In the genomic region with DNA sequence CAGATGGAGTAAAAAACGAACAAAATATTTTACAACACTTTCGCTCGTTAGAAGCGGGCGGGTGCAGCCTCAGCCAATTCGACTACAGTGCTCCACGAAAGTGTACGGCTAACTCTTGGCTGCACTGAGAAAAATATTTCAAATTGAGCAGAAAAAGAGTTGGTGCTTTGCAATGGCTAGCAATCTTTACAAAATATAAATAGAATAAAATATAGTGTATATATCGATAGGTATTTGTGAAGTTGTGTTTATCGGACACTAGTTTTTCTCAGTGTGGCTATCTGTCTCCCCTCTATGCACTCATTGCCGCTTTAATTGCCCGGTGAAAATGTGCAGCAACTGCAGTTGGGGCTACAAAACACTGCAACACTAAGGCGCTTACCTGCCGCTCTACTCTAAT, we compare ENCODE assay signal across 1 fruit fly cellular context.
TF ChIP-seq lines count a peak whose summit lies in the region.

No protein-coding gene starts in this region.

TF ChIP-seq in whole organism, embryonic, 481 proteins besides CTCF, POLR2A, EP300 and RAD21 (continued from another document and continues in another):
- TF ChIP-seq MESR4 (GFP tag; optimal IDR thresholded peaks at IDR 0.05; lab: Kevin White, UChicago) (no peak), sqz (GFP tag; optimal IDR thresholded peaks at IDR 0.05; lab: Kevin White, UChicago) (no peak), CG11504 (tag; optimal IDR thresholded peaks at IDR 0.05; lab: Kevin White, UChicago) (peak; percentile 75), CG6254 (GFP tag; optimal IDR thresholded peaks at IDR 0.05; lab: Kevin White, UChicago) (no peak), CG9932 (GFP tag; IDR thresholded peaks at IDR 0.05; lab: Robert Waterston, UW) (no peak), Ptx1 (GFP tag; IDR thresholded peaks at IDR 0.05; lab: Robert Waterston, UW) (peak; percentile 61), CG12299 (tag; optimal IDR thresholded peaks at IDR 0.05; lab: Kevin White, UChicago) (no peak), Nf-YB (GFP tag; optimal IDR thresholded peaks at IDR 0.05; lab: Kevin White, UChicago) (no peak), CG18476 (GFP tag; optimal IDR thresholded peaks at IDR 0.05; lab: Kevin White, UChicago) (peak; percentile 19), cad (GFP tag; optimal IDR thresholded peaks at IDR 0.05; lab: Kevin White, UChicago) (no peak), grau (tag; optimal IDR thresholded peaks at IDR 0.05; lab: Kevin White, UChicago) (peak; percentile 57), Aef1 (GFP tag; IDR thresholded peaks at IDR 0.05; lab: Robert Waterston, UW) (peak; percentile 40; the same call in 1 of the 3 replicates), bsh (GFP tag; optimal IDR thresholded peaks at IDR 0.05; lab: Kevin White, UChicago) (peak in 1 of 2 experiments; percentile 85), seq (GFP tag; IDR thresholded peaks at IDR 0.05; lab: Robert Waterston, UW) (no peak), Neu2 (GFP tag; optimal IDR thresholded peaks at IDR 0.05; lab: Kevin White, UChicago; ENCODE audit: borderline replicate concordance) (no peak), Dip2 (GFP tag; IDR thresholded peaks at IDR 0.05; lab: Robert Waterston, UW) (no peak), Spps (tag; optimal IDR thresholded peaks at IDR 0.05; lab: Kevin White, UChicago) (no peak), CrebB (tag; optimal IDR thresholded peaks at IDR 0.05; lab: Kevin White, UChicago) (no peak), lilli (GFP tag; optimal IDR thresholded peaks at IDR 0.05; lab: Kevin White, UChicago) (no peak), shn (GFP tag; optimal IDR thresholded peaks at IDR 0.05; lab: Kevin White, UChicago) (no peak), CG6765 (GFP tag; optimal IDR thresholded peaks at IDR 0.05; lab: Kevin White, UChicago) (no peak), tx (GFP tag; optimal IDR thresholded peaks at IDR 0.05; lab: Kevin White, UChicago) (no peak), Dip3 (GFP tag; optimal IDR thresholded peaks at IDR 0.05; lab: Kevin White, UChicago) (no peak), gce (GFP tag; IDR thresholded peaks at IDR 0.05; lab: Robert Waterston, UW) (no peak), nau (GFP tag; optimal IDR thresholded peaks at IDR 0.05; lab: Kevin White, UChicago) (no peak), ken (GFP tag; IDR thresholded peaks at IDR 0.05; lab: Robert Waterston, UW) (peak; percentile 61; the same call in 2 of the 3 replicates), Dll (GFP tag; IDR thresholded peaks at IDR 0.05; lab: Robert Waterston, UW; ENCODE audit: partially characterized antibody) (no peak), Hand (GFP tag; optimal IDR thresholded peaks at IDR 0.05; lab: Kevin White, UChicago) (no peak), CG4730 (GFP tag; IDR thresholded peaks at IDR 0.05; lab: Robert Waterston, UW) (no peak), CG10209 (GFP tag; optimal IDR thresholded peaks at IDR 0.05; lab: Kevin White, UChicago) (peak; percentile 57), dmrt99B (tag; optimal IDR thresholded peaks at IDR 0.05; lab: Kevin White, UChicago) (peak; percentile 60), odd (GFP tag; optimal IDR thresholded peaks at IDR 0.05; lab: Kevin White, UChicago) (no peak), aop (GFP tag; IDR thresholded peaks at IDR 0.05; lab: Robert Waterston, UW) (no peak), sna (GFP tag; IDR thresholded peaks at IDR 0.05; lab: Robert Waterston, UW; ENCODE audit: partially characterized antibody) (no peak), gcm (GFP tag; optimal IDR thresholded peaks at IDR 0.05; lab: Kevin White, UChicago) (peak; percentile 31), zfh1 (GFP tag; IDR thresholded peaks at IDR 0.05; lab: Robert Waterston, UW) (peak; percentile 83), CG8281 (tag; optimal IDR thresholded peaks at IDR 0.05; lab: Kevin White, UChicago) (no peak), zen (tag; optimal IDR thresholded peaks at IDR 0.05; lab: Kevin White, UChicago) (no peak), Pdp1 (GFP tag; optimal IDR thresholded peaks at IDR 0.05; lab: Kevin White, UChicago) (peak; percentile 19 to 23), Mrtf (GFP tag; IDR thresholded peaks at IDR 0.05; lab: Robert Waterston, UW) (no peak), D19B (GFP tag; optimal IDR thresholded peaks at IDR 0.05; lab: Kevin White, UChicago) (no peak), CG17186 (GFP tag; optimal IDR thresholded peaks at IDR 0.05; lab: Kevin White, UChicago) (no peak), CG31388 (GFP tag; optimal IDR thresholded peaks at IDR 0.05; lab: Kevin White, UChicago) (no peak), CG10274 (GFP tag; optimal IDR thresholded peaks at IDR 0.05; lab: Kevin White, UChicago) (no peak), CG42726 (GFP tag; IDR thresholded peaks at IDR 0.05; lab: Robert Waterston, UW; ENCODE audit: partially characterized antibody) (no peak), jumu (GFP tag; optimal IDR thresholded peaks at IDR 0.05; lab: Kevin White, UChicago) (no peak), dmrt11E (tag; optimal IDR thresholded peaks at IDR 0.05; lab: Kevin White, UChicago) (peak; percentile 74), nom (GFP tag; optimal IDR thresholded peaks at IDR 0.05; lab: Kevin White, UChicago) (no peak), da (GFP tag; optimal IDR thresholded peaks at IDR 0.05; lab: Kevin White, UChicago) (no peak), CG14710 (tag; optimal IDR thresholded peaks at IDR 0.05; lab: Kevin White, UChicago) (no peak), Blimp-1 (GFP tag; optimal IDR thresholded peaks at IDR 0.05; lab: Kevin White, UChicago) (peak; percentile 14), sd (tag; optimal IDR thresholded peaks at IDR 0.05; lab: Kevin White, UChicago) (no peak), oc (tag; optimal IDR thresholded peaks at IDR 0.05; lab: Kevin White, UChicago) (peak; percentile 75), chn (GFP tag; optimal IDR thresholded peaks at IDR 0.05; lab: Kevin White, UChicago) (peak; percentile 5), CG15479 (GFP tag; optimal IDR thresholded peaks at IDR 0.05; lab: Kevin White, UChicago) (no peak), H15 (GFP tag; IDR thresholded peaks at IDR 0.05; lab: Robert Waterston, UW) (no peak), row (GFP tag; IDR thresholded peaks at IDR 0.05; lab: Robert Waterston, UW) (peak; percentile 63), dan (GFP tag; IDR thresholded peaks at IDR 0.05; lab: Robert Waterston, UW) (no peak), CG43689 (GFP tag; IDR thresholded peaks at IDR 0.05; lab: Robert Waterston, UW) (no peak), CG2889 (GFP tag; IDR thresholded peaks at IDR 0.05; lab: Robert Waterston, UW) (0 out of 3 replicates have a peak, but pooled peaks have one; percentile 34), CG33213 (GFP tag; optimal IDR thresholded peaks at IDR 0.05; lab: Kevin White, UChicago) (no peak), CG12769 (tag; optimal IDR thresholded peaks at IDR 0.05; lab: Kevin White, UChicago) (peak; percentile 49), amos (GFP tag; IDR thresholded peaks at IDR 0.05; lab: Robert Waterston, UW; ENCODE audit: partially characterized antibody) (no peak), Deaf1 (tag; optimal IDR thresholded peaks at IDR 0.05; lab: Kevin White, UChicago) (no peak), ranshi (GFP tag; IDR thresholded peaks at IDR 0.05; lab: Robert Waterston, UW) (peak; percentile 78), peb (GFP tag; IDR thresholded peaks at IDR 0.05; lab: Robert Waterston, UW) (no peak), rib (GFP tag; IDR thresholded peaks at IDR 0.05; lab: Robert Waterston, UW) (no peak), CG15011 (GFP tag; optimal IDR thresholded peaks at IDR 0.05; lab: Kevin White, UChicago) (no peak), CG4707 (GFP tag; optimal IDR thresholded peaks at IDR 0.05; lab: Kevin White, UChicago) (peak; percentile 38), Myb (GFP tag; optimal IDR thresholded peaks at IDR 0.05; lab: Kevin White, UChicago) (no peak), TFAM (GFP tag; optimal IDR thresholded peaks at IDR 0.05; lab: Kevin White, UChicago) (no peak), CG4424 (GFP tag; optimal IDR thresholded peaks at IDR 0.05; lab: Kevin White, UChicago) (no peak), D19A (tag; optimal IDR thresholded peaks at IDR 0.05; lab: Kevin White, UChicago) (peak; percentile 59), B-H2 (GFP tag; optimal IDR thresholded peaks at IDR 0.05; lab: Kevin White, UChicago) (no peak), Chrac-16 (GFP tag; optimal IDR thresholded peaks at IDR 0.05; lab: Kevin White, UChicago) (peak; percentile 54), Hmx (GFP tag; optimal IDR thresholded peaks at IDR 0.05; lab: Kevin White, UChicago) (no peak), Ada2b (GFP tag; IDR thresholded peaks at IDR 0.05; lab: Robert Waterston, UW) (peak; percentile 58), Six4 (GFP tag; optimal IDR thresholded peaks at IDR 0.05; lab: Kevin White, UChicago) (no peak), CG6854 (GFP tag; optimal IDR thresholded peaks at IDR 0.05; lab: Kevin White, UChicago) (no peak), CG14965 (GFP tag; optimal IDR thresholded peaks at IDR 0.05; lab: Kevin White, UChicago; ENCODE audit: borderline replicate concordance) (no peak), Dp (GFP tag; optimal IDR thresholded peaks at IDR 0.05; lab: Kevin White, UChicago) (no peak), CG8478 (optimal IDR thresholded peaks at IDR 0.05; lab: Kevin White, UChicago) (no peak), CG3163 (GFP tag; optimal IDR thresholded peaks at IDR 0.05; lab: Kevin White, UChicago) (no peak), toy (GFP tag; IDR thresholded peaks at IDR 0.05; lab: Robert Waterston, UW) (no peak), jing (GFP tag; optimal IDR thresholded peaks at IDR 0.05; lab: Kevin White, UChicago) (peak; percentile 68), Drgx (GFP tag; IDR thresholded peaks at IDR 0.05; lab: Robert Waterston, UW) (no peak), HLH4C (GFP tag; IDR thresholded peaks at IDR 0.05; lab: Robert Waterston, UW; ENCODE audit: partially characterized antibody) (no peak), CG2678 (tag; optimal IDR thresholded peaks at IDR 0.05; lab: Kevin White, UChicago) (no peak), onecut (GFP tag; IDR thresholded peaks at IDR 0.05; lab: Robert Waterston, UW) (peak; percentile 44; the same call in 1 of the 2 replicates), Fer1 (GFP tag; optimal IDR thresholded peaks at IDR 0.05; lab: Kevin White, UChicago) (no peak), scrt (GFP tag; optimal IDR thresholded peaks at IDR 0.05; lab: Kevin White, UChicago) (no peak), Oli (tag; optimal IDR thresholded peaks at IDR 0.05; lab: Kevin White, UChicago) (peak; percentile 71), sug (tag; optimal IDR thresholded peaks at IDR 0.05; lab: Kevin White, UChicago) (no peak), CG11560 (tag; IDR thresholded peaks at IDR 0.05; lab: Robert Waterston, UW) (peak; percentile 40; the same call in 1 of the 3 replicates), Hr39 (optimal IDR thresholded peaks at IDR 0.05; lab: Kevin White, UChicago) (no peak), CG7372 (GFP tag; IDR thresholded peaks at IDR 0.05; lab: Robert Waterston, UW) (no peak), CG4328 (GFP tag; optimal IDR thresholded peaks at IDR 0.05; lab: Kevin White, UChicago) (no peak), HmgD (GFP tag; optimal IDR thresholded peaks at IDR 0.05; lab: Kevin White, UChicago) (no peak), CG12104 (GFP tag; optimal IDR thresholded peaks at IDR 0.05; lab: Kevin White, UChicago) (peak; percentile 3), CG3407 (GFP tag; optimal IDR thresholded peaks at IDR 0.05; lab: Kevin White, UChicago) (peak; percentile 70), ssp (GFP tag; IDR thresholded peaks at IDR 0.05; lab: Robert Waterston, UW) (peak; percentile 49; the same call in 1 of the 2 replicates), lola (GFP tag; optimal IDR thresholded peaks at IDR 0.05; lab: Kevin White, UChicago) (peak in 1 of 3 experiments; percentile 67), fu2 (GFP tag; optimal IDR thresholded peaks at IDR 0.05; lab: Kevin White, UChicago) (no peak), Side (GFP tag; optimal IDR thresholded peaks at IDR 0.05; lab: Kevin White, UChicago) (no peak), insv (GFP tag; optimal IDR thresholded peaks at IDR 0.05; lab: Kevin White, UChicago) (no peak), CG2116 (GFP tag; optimal IDR thresholded peaks at IDR 0.05; lab: Kevin White, UChicago) (peak; percentile 9), Opbp (GFP tag; IDR thresholded peaks at IDR 0.05; lab: Robert Waterston, UW; ENCODE audit: partially characterized antibody) (no peak), cas (GFP tag; IDR thresholded peaks at IDR 0.05; lab: Robert Waterston, UW) (no peak), CG12155 (GFP tag; optimal IDR thresholded peaks at IDR 0.05; lab: Kevin White, UChicago) (peak; percentile 10), CG18619 (GFP tag; optimal IDR thresholded peaks at IDR 0.05; lab: Kevin White, UChicago) (peak; percentile 31), CG10462 (GFP tag; optimal IDR thresholded peaks at IDR 0.05; lab: Kevin White, UChicago) (peak; percentile 25), CG13775 (GFP tag; optimal IDR thresholded peaks at IDR 0.05; lab: Kevin White, UChicago) (peak; percentile 46), trh (GFP tag; optimal IDR thresholded peaks at IDR 0.05; lab: Kevin White, UChicago) (peak; percentile 49), D (optimal IDR thresholded peaks at IDR 0.05; lab: Kevin White, UChicago) (no peak), D (GFP tag; optimal IDR thresholded peaks at IDR 0.05; lab: Kevin White, UChicago) (peak; percentile 48), z (GFP tag; IDR thresholded peaks at IDR 0.05; lab: Robert Waterston, UW) (no peak), CG17385 (GFP tag; optimal IDR thresholded peaks at IDR 0.05; lab: Kevin White, UChicago) (peak; percentile 37), cato (GFP tag; optimal IDR thresholded peaks at IDR 0.05; lab: Kevin White, UChicago; ENCODE audit: borderline replicate concordance) (no peak), Sry-δ (GFP tag; optimal IDR thresholded peaks at IDR 0.05; lab: Kevin White, UChicago) (no peak), CG18011 (GFP tag; optimal IDR thresholded peaks at IDR 0.05; lab: Kevin White, UChicago) (no peak), CG3995 (GFP tag; optimal IDR thresholded peaks at IDR 0.05; lab: Kevin White, UChicago) (no peak), Doc3 (GFP tag; IDR thresholded peaks at IDR 0.05; lab: Robert Waterston, UW; ENCODE audit: partially characterized antibody) (no peak), CG9215 (GFP tag; IDR thresholded peaks at IDR 0.05; lab: Robert Waterston, UW) (no peak), vfl (GFP tag; optimal IDR thresholded peaks at IDR 0.05; lab: Kevin White, UChicago) (no peak), kni (GFP tag; optimal IDR thresholded peaks at IDR 0.05; lab: Kevin White, UChicago) (no peak), CG14014 (GFP tag; IDR thresholded peaks at IDR 0.05; lab: Robert Waterston, UW) (peak; percentile 24; the same call in 1 of the 2 replicates), trem (tag; optimal IDR thresholded peaks at IDR 0.05; lab: Kevin White, UChicago) (no peak), lmd (GFP tag; IDR thresholded peaks at IDR 0.05; lab: Robert Waterston, UW) (peak; percentile 61), CG15696 (tag; optimal IDR thresholded peaks at IDR 0.05; lab: Kevin White, UChicago) (no peak), CG10366 (GFP tag; IDR thresholded peaks at IDR 0.05; lab: Robert Waterston, UW) (peak; percentile 65), so (GFP tag; IDR thresholded peaks at IDR 0.05; lab: Robert Waterston, UW) (no peak)
